Fruit fly (Drosophila melanogaster): Measurements from ENCODE around the gene CG42591.

- TF ChIP-seq h (optimal IDR thresholded peaks at IDR 0.05) (no peak), psq (optimal IDR thresholded peaks at IDR 0.05) (no peak), insv (optimal IDR thresholded peaks at IDR 0.05) (no peak), ttk (optimal IDR thresholded peaks at IDR 0.05) (no peak)
Observed at dm6 chr3L:8081822-8082221, 12.1 kb upstream of the CG42591 start.

Measured in Kc167 (cell line).